Worm (Caenorhabditis elegans): ENCODE measurements around the gene lab-2.

The lab-2 gene

ce11 chrIII:7317354-7317753 lies 12.1 kb downstream of the lab-2 start:
- TF ChIP-seq ama-1 (optimal IDR thresholded peaks at IDR 0.05) (no peak), efl-1 (optimal IDR thresholded peaks at IDR 0.05) (no peak), efl-1 (GFP tag; optimal IDR thresholded peaks at IDR 0.05 in 1 of 2) (peak in 1 of 2 experiments; percentile 47)

ce11 chrIII:7314927-7315547 lies 14.4 kb downstream of the lab-2 start, which contains the start of gene nspg-6:
Gene nspg-6 (minus strand): TSS chrIII:7314977.
- no peak for TF ChIP-seq C34B4.2 (tag; optimal IDR thresholded peaks at IDR 0.05)
- TF ChIP-seq efl-3 (GFP tag; optimal IDR thresholded peaks at IDR 0.05): no peak
- no peak for TF ChIP-seq nhr-12 (tag; optimal IDR thresholded peaks at IDR 0.05)
- no peak for TF ChIP-seq skn-1 (tag; optimal IDR thresholded peaks at IDR 0.05)
- peak; percentile 14 for TF ChIP-seq elt-2 (tag; optimal IDR thresholded peaks at IDR 0.05)
- no peak for TF ChIP-seq blmp-1 (tag; optimal IDR thresholded peaks at IDR 0.05)

- TF ChIP-seq Y116A8C.19 (tag; optimal IDR thresholded peaks at IDR 0.05; ENCODE audit: borderline replicate concordance) (no peak), rnt-1 (tag; optimal IDR thresholded peaks at IDR 0.05) (no peak)
These were observed 14.9 kb downstream of the lab-2 start for ce11 chrIII:7314473-7314872.

- TF ChIP-seq swsn-7 (tag; optimal IDR thresholded peaks at IDR 0.05) (no peak), alr-1 (tag; optimal IDR thresholded peaks at IDR 0.05; ENCODE audit: borderline replicate concordance) (no peak), jun-1 (tag; optimal IDR thresholded peaks at IDR 0.05) (no peak), zip-4 (GFP tag; optimal IDR thresholded peaks at IDR 0.05) (no peak), ztf-4 (tag; optimal IDR thresholded peaks at IDR 0.05) (no peak), C16A3.4 (tag; optimal IDR thresholded peaks at IDR 0.05) (no peak), fkh-10 (GFP tag; optimal IDR thresholded peaks at IDR 0.05) (no peak), sptf-1 (tag; optimal IDR thresholded peaks at IDR 0.05) (no peak), unc-62 (GFP tag; optimal IDR thresholded peaks at IDR 0.05) (no peak), hpl-2 (GFP tag; optimal IDR thresholded peaks at IDR 0.05) (no peak), nhr-71 (tag; optimal IDR thresholded peaks at IDR 0.05) (no peak), pag-3 (tag; optimal IDR thresholded peaks at IDR 0.05; ENCODE audit: borderline replicate concordance, insufficient read depth) (no peak), nhr-90 (tag; optimal IDR thresholded peaks at IDR 0.05; ENCODE audit: poor library complexity) (no peak), pax-3 (tag; optimal IDR thresholded peaks at IDR 0.05) (no peak), lin-35 (GFP tag; optimal IDR thresholded peaks at IDR 0.05) (no peak), ets-5 (GFP tag; IDR thresholded peaks at IDR 0.05) (no peak), elt-2 (tag; optimal IDR thresholded peaks at IDR 0.05) (no peak), ceh-82 (tag; optimal IDR thresholded peaks at IDR 0.05) (no peak), snpc-4 (tag; optimal IDR thresholded peaks at IDR 0.05) (no peak), ceh-90 (tag; optimal IDR thresholded peaks at IDR 0.05) (no peak)
These were observed 18.6 kb downstream of the lab-2 start, which contains the start of the genes F56C9.6 and F56C9.3 for ce11 chrIII:7310662-7311340. Gene F56C9.6 (minus strand): TSS chrIII:7310773. Gene F56C9.3 (plus strand): TSS chrIII:7311290.

ce11 chrIII:7308600-7309109 lies 20.8 kb downstream of the lab-2 start, which contains the start of gene acbp-4:
Gene acbp-4 (minus strand): TSS chrIII:7309109.
- TF ChIP-seq unc-86 (tag; optimal IDR thresholded peaks at IDR 0.05) (no peak), nhr-20 (tag; optimal IDR thresholded peaks at IDR 0.05) (no peak), fkh-8 (tag; optimal IDR thresholded peaks at IDR 0.05) (no peak), C16A3.4 (tag; optimal IDR thresholded peaks at IDR 0.05) (no peak), pag-3 (tag; optimal IDR thresholded peaks at IDR 0.05; ENCODE audit: borderline replicate concordance, insufficient read depth) (no peak), dpl-1 (GFP tag; optimal IDR thresholded peaks at IDR 0.05) (no peak), mdl-1 (tag; optimal IDR thresholded peaks at IDR 0.05) (no peak), ceh-63 (GFP tag; optimal IDR thresholded peaks at IDR 0.05) (no peak), efl-1 (optimal IDR thresholded peaks at IDR 0.05) (no peak), efl-1 (GFP tag; optimal IDR thresholded peaks at IDR 0.05 in 1 of 2) (no peak)
